Fruit fly (Drosophila melanogaster) S2 (cell line): ENCODE data around the gene Npc2g.

ENCODE experiments used
- CG8478 ChIP-seq: fragments of >200 bp; optimal IDR thresholded peaks from 2 replicates; lab custom pipeline; 2018
- CTCF ChIP-seq, 2 experiments: fragments of >200 bp; optimal IDR thresholded peaks; 2 replicates each; lab custom pipeline; 2018

dm6 chr3R:30765306-30766033 is 20.4 kb upstream of the Npc2g start, which contains the start of gene zfh1:
- TF ChIP-seq CTCF (optimal IDR thresholded peaks at IDR 0.05; lab: Kevin White, UChicago) (no peak), CG8478 (lab: Kevin White, UChicago) (no peak)
